Fruit fly (Drosophila melanogaster) whole organism: ENCODE measurements around the gene CG16789.

Source experiments
- CG8478 ChIP-seq: fragments of >200 bp; optimal IDR thresholded peaks from 2 replicates; lab custom pipeline; 2018; ENCODE audit warnings: inconsistent platforms
- Dll ChIP-seq: fragments of >200 bp; optimal IDR thresholded peaks from 2 replicates; lab custom pipeline; 2017
- EcR ChIP-seq, 2 experiments: fragments of >200 bp; optimal IDR thresholded peaks; 2 replicates each; lab custom pipeline; 2017; ENCODE audit warnings: missing biosample characterization in 2 of 2, missing genetic modification characterization in 2 of 2, missing genetic modification reagents in 2 of 2
- pan ChIP-seq: fragments of >200 bp; optimal IDR thresholded peaks from 2 replicates; lab custom pipeline; 2017
- psq ChIP-seq: fragments of >200 bp; optimal IDR thresholded peaks from 2 replicates; lab custom pipeline; 2017
- usp ChIP-seq: fragments of >200 bp; optimal IDR thresholded peaks from 2 replicates; lab custom pipeline; 2017; ENCODE audit warnings: missing biosample characterization, missing genetic modification characterization, mixed read lengths

DNA sequence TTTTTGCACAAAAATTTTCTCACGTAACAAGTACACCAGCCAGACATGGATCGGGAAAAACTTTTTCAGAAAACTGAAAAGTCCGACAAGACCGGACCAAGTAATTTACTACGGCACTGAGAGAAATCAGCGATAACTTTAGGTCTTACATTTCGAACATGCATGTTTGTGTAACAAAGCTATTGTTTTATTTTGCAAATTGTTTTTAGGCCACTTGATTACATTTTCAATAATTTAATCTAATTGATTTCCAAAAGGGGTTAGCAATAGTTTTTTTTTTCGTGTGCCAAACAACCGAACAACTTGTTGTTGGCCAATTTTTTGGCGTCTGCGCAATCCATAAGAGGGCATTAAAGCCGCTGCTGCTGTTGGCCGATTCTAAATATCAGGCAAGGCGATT, 47.1 kb downstream of the CG16789 start:
- no peak for TF ChIP-seq psq
- TF ChIP-seq usp (GFP tag; lab: Kevin White, UChicago) = no peak
- TF ChIP-seq CG8478 = no peak
- no peak for TF ChIP-seq Dll (lab: Kevin White, UChicago)
- TF ChIP-seq pan (lab: Kevin White, UChicago) = no peak
- no peak for TF ChIP-seq EcR (GFP tag; optimal IDR thresholded peaks at IDR 0.05; lab: Kevin White, UChicago)
